Worm (Caenorhabditis elegans) whole organism, mixed stage, embryonic: ENCODE measurements around the gene T10C6.15.

ENCODE experiments used
- blmp-1 ChIP-seq: fragments of 150-350 bp; optimal IDR thresholded peaks from 2 replicates; lab custom pipeline; 2014; ENCODE audit warnings: missing biosample characterization, missing genetic modification characterization
- elt-3 ChIP-seq: fragments of 150-350 bp; optimal IDR thresholded peaks from 2 replicates; lab custom pipeline; 2014; ENCODE audit warnings: missing biosample characterization, missing genetic modification characterization
- flh-1 ChIP-seq: fragments of 200-800 bp; sonication (Bioruptor generic); optimal IDR thresholded peaks from 2 replicates; lab custom pipeline; 2018; ENCODE audit warnings: mild to moderate bottlenecking, missing genetic modification characterization, moderate library complexity, missing compliant biosample characterization
- mep-1 ChIP-seq: fragments of 150-350 bp; optimal IDR thresholded peaks from 2 replicates; lab custom pipeline; 2017; ENCODE audit warnings: missing biosample characterization, missing genetic modification reagents, missing genetic modification characterization, inconsistent platforms
- nhr-12 ChIP-seq: fragments of 150-350 bp; optimal IDR thresholded peaks from 2 replicates; lab custom pipeline; 2014; ENCODE audit warnings: missing biosample characterization, missing genetic modification characterization
- nhr-237 ChIP-seq: fragments of 150-350 bp; optimal IDR thresholded peaks from 2 replicates; lab custom pipeline; 2014; ENCODE audit warnings: missing biosample characterization, missing genetic modification characterization
- snpc-4 ChIP-seq: fragments of 150-350 bp; optimal IDR thresholded peaks from 2 replicates; lab custom pipeline; 2014; ENCODE audit warnings: missing biosample characterization, missing genetic modification characterization
- ztf-11 ChIP-seq: fragments of 150-350 bp; optimal IDR thresholded peaks from 2 replicates; lab custom pipeline; 2014; ENCODE audit warnings: missing biosample characterization, missing genetic modification characterization

- TF ChIP-seq blmp-1 (tag; lab: Kevin White, UChicago) (no peak), snpc-4 (tag; lab: Kevin White, UChicago) (no peak), flh-1 (GFP tag; lab: Kevin White, UChicago) (no peak), nhr-12 (tag; lab: Kevin White, UChicago) (no peak), elt-3 (tag; lab: Kevin White, UChicago) (no peak), nhr-237 (tag; lab: Kevin White, UChicago) (no peak), ztf-11 (no peak), mep-1 (tag; lab: Kevin White, UChicago) (no peak)
Measured at ce11 chrV:16058872-16059271, 13.1 kb upstream of the T10C6.15 start, which contains the start of gene F14H3.6.
